Worm (Caenorhabditis elegans): ENCODE data around the gene vab-8.

ce11 chrV:12199474-12199873 is 13.7 kb upstream of the vab-8 start:
- no peak for TF ChIP-seq snpc-4 (tag; optimal IDR thresholded peaks at IDR 0.05)
- no peak for TF ChIP-seq nhr-25 (tag; optimal IDR thresholded peaks at IDR 0.05)
- TF ChIP-seq ZK546.5 (tag; optimal IDR thresholded peaks at IDR 0.05): no peak
- TF ChIP-seq nhr-129 (tag; optimal IDR thresholded peaks at IDR 0.05): no peak
- TF ChIP-seq ceh-82 (tag; optimal IDR thresholded peaks at IDR 0.05): no peak
- no peak for TF ChIP-seq nhr-6 (tag; optimal IDR thresholded peaks at IDR 0.05)
- no peak for TF ChIP-seq nhr-11 (tag; optimal IDR thresholded peaks at IDR 0.05)
- TF ChIP-seq zag-1 (tag; optimal IDR thresholded peaks at IDR 0.05): no peak
- no peak for TF ChIP-seq nhr-12 (tag; optimal IDR thresholded peaks at IDR 0.05)
- TF ChIP-seq blmp-1 (tag; optimal IDR thresholded peaks at IDR 0.05; ENCODE audit: insufficient read depth): no peak
- no peak for TF ChIP-seq mdl-1 (tag; optimal IDR thresholded peaks at IDR 0.05)
